Worm (Caenorhabditis elegans): ENCODE measurements around the gene hach-1.
A peak's percentile ranks its signal among the peaks of the same experiment; 100 is the strongest.

hach-1 gene

ce11 chrIII:5603439-5603986 lies 48.3 kb downstream of the hach-1 start, which contains the start of gene madf-11:
TSS of gene madf-11 (minus strand) at chrIII:5603489.
- TF ChIP-seq med-1 (GFP tag; optimal IDR thresholded peaks at IDR 0.05; ENCODE audit: insufficient read depth), result no peak
- TF ChIP-seq T22C8.4 (GFP tag; IDR thresholded peaks at IDR 0.05), result no peak
- TF ChIP-seq ref-1 (GFP tag; conservative IDR thresholded peaks at IDR 0.05), result no peak
- TF ChIP-seq flt-1 (GFP tag; IDR thresholded peaks at IDR 0.05), result peak; percentile 56
- TF ChIP-seq cog-1 (tag; optimal IDR thresholded peaks at IDR 0.05), result peak; percentile 35
- no peak for TF ChIP-seq tab-1 (GFP tag; IDR thresholded peaks at IDR 0.05)
- TF ChIP-seq klf-2 (GFP tag; conservative IDR thresholded peaks at IDR 0.05), result no peak
- 0 out of 2 replicates have a peak, but pooled peaks have one; percentile 10 for TF ChIP-seq ztf-29 (GFP tag; IDR thresholded peaks at IDR 0.05)
- peak; percentile 45; the same call in 1 of the 2 replicates for TF ChIP-seq ztf-23 (GFP tag; IDR thresholded peaks at IDR 0.05)

DNA sequence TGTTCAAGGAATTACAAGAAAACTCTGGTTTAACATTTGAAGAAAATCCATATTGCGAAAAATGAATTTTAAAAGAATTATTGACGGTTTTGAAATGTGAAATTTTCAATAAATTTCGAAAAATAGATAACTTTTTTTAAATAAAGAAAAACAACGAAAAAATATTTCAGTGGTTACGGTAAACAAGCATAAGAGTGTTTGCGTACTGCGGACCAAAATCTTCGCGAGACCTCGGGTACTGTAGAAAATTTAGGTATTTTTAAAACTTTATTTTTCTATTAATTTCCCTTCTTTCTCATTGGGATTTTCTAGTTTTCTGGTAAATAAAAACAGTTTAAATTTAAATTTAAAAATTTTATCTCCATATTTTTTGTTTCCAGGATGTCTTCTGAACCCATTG lies 48.8 kb downstream of the hach-1 start, which contains the start of gene xnd-1:
xnd-1 (plus strand) TSS at position 381 of the 400 bp plus-strand sequence.
- TF ChIP-seq klf-2 (GFP tag; conservative IDR thresholded peaks at IDR 0.05), result no peak
- no peak for TF ChIP-seq tab-1 (GFP tag; IDR thresholded peaks at IDR 0.05)
- no peak for TF ChIP-seq ztf-23 (GFP tag; IDR thresholded peaks at IDR 0.05)
